Worm (Caenorhabditis elegans) whole organism, L1 larva: ENCODE measurements around the gene nsph-1.1.

ENCODE experiments used
- C04F5.9 ChIP-seq: sonication (generic microtip); optimal IDR thresholded peaks from 2 replicates; lab custom pipeline; 2016; ENCODE audit warnings: missing genetic modification characterization, missing compliant biosample characterization
- C16A3.4 ChIP-seq: fragments of 150-350 bp; optimal IDR thresholded peaks from 2 replicates; lab custom pipeline; 2014; ENCODE audit warnings: missing biosample characterization, missing genetic modification characterization
- F16B12.6 ChIP-seq: fragments of 150-350 bp; optimal IDR thresholded peaks from 2 replicates; lab custom pipeline; 2014; ENCODE audit warnings: missing biosample characterization, missing genetic modification characterization
- Y116A8C.19 ChIP-seq: sonication (generic microtip); optimal IDR thresholded peaks from 2 replicates; lab custom pipeline; 2016; ENCODE audit warnings: missing compliant biosample characterization, missing genetic modification characterization, borderline replicate concordance
- alr-1 ChIP-seq: fragments of 200-800 bp; sonication (Bioruptor generic); optimal IDR thresholded peaks from 2 replicates; lab custom pipeline; 2018; ENCODE audit warnings: borderline replicate concordance, mild to moderate bottlenecking, missing genetic modification characterization, missing compliant biosample characterization
- ama-1 ChIP-seq: fragments of 150-350 bp; optimal IDR thresholded peaks from 2 replicates; lab custom pipeline; 2014
- ceh-8 ChIP-seq: fragments of 200-800 bp; sonication (Bioruptor generic); optimal IDR thresholded peaks from 2 replicates; lab custom pipeline; 2018; ENCODE audit warnings: mild to moderate bottlenecking, missing genetic modification characterization, moderate library complexity, missing compliant biosample characterization
- ceh-82 ChIP-seq, 3 experiments: fragments of 150-350 bp in 1 of 3; sonication (generic microtip) in 2 of 3; optimal IDR thresholded peaks; 2 replicates each; lab custom pipeline; 2014 to 2017; ENCODE audit warnings: missing biosample characterization in 3 of 3, missing genetic modification characterization in 3 of 3
- dpl-1 ChIP-seq, 3 experiments: fragments of 150-350 bp in 2 of 3; sonication (generic microtip) in 1 of 3; optimal IDR thresholded peaks; 2 replicates each; lab custom pipeline; 2014 to 2017; ENCODE audit warnings: missing biosample characterization in 3 of 3, missing genetic modification characterization in 3 of 3, missing genetic modification reagents in 3 of 3
- dsc-1 ChIP-seq: sonication (generic microtip); optimal IDR thresholded peaks from 2 replicates; lab custom pipeline; 2016; ENCODE audit warnings: mild to moderate bottlenecking, missing genetic modification characterization, missing compliant biosample characterization
- efl-1 ChIP-seq, 4 experiments: fragments of 150-350 bp; optimal IDR thresholded peaks in 3 of 4; peaks in 1 of 4; 1 replicate in 1 of 4; 2 replicates in 3 of 4; lab custom pipeline; 2014; ENCODE audit warnings: missing biosample characterization in 2 of 4, missing genetic modification characterization in 2 of 4, missing genetic modification reagents in 2 of 4
- efl-3 ChIP-seq: fragments of 200-800 bp; sonication (Bioruptor generic); optimal IDR thresholded peaks from 2 replicates; lab custom pipeline; 2018; ENCODE audit warnings: mild to moderate bottlenecking, missing genetic modification characterization, missing compliant biosample characterization
- egl-13 ChIP-seq: sonication (generic microtip); optimal IDR thresholded peaks from 2 replicates; lab custom pipeline; 2016; ENCODE audit warnings: missing genotype, missing genetic modification reagents, missing genetic modification characterization, missing compliant biosample characterization
- egl-27 ChIP-seq, 2 experiments: fragments of 150-350 bp in 1 of 2; sonication (generic microtip); optimal IDR thresholded peaks; 3 replicates each; lab custom pipeline; 2017 to 2018; ENCODE audit warnings: missing biosample characterization in 2 of 2, missing genetic modification characterization in 2 of 2, missing genetic modification reagents in 2 of 2
- fkh-4 ChIP-seq: sonication (generic microtip); optimal IDR thresholded peaks from 2 replicates; lab custom pipeline; 2016; ENCODE audit warnings: missing compliant biosample characterization, missing genetic modification characterization, borderline replicate concordance
- fkh-8 ChIP-seq: sonication (generic microtip); optimal IDR thresholded peaks from 2 replicates; lab custom pipeline; 2016; ENCODE audit warnings: mild to moderate bottlenecking, missing genetic modification characterization, missing compliant biosample characterization
- fos-1 ChIP-seq: fragments of 150-350 bp; optimal IDR thresholded peaks from 2 replicates; lab custom pipeline; 2014; ENCODE audit warnings: missing biosample characterization, missing genetic modification characterization
- hpl-2 ChIP-seq: fragments of 150-350 bp; optimal IDR thresholded peaks from 2 replicates; lab custom pipeline; 2014; ENCODE audit warnings: missing biosample characterization, missing genetic modification reagents, missing genetic modification characterization
- jun-1 ChIP-seq: fragments of 150-350 bp; optimal IDR thresholded peaks from 2 replicates; lab custom pipeline; 2014; ENCODE audit warnings: missing biosample characterization, missing genetic modification reagents, missing genetic modification characterization
- lin-14 ChIP-seq: fragments of 200-800 bp; sonication (Bioruptor generic); optimal IDR thresholded peaks from 2 replicates; lab custom pipeline; 2018; ENCODE audit warnings: mild to moderate bottlenecking, missing genetic modification characterization, moderate library complexity, missing compliant biosample characterization
- lin-35 ChIP-seq, 2 experiments: fragments of 150-350 bp; optimal IDR thresholded peaks; 2 replicates each; lab custom pipeline; 2014; ENCODE audit warnings: missing biosample characterization in 2 of 2, missing genetic modification characterization in 2 of 2, missing genetic modification reagents in 2 of 2
- lsy-2 ChIP-seq, 2 experiments: fragments of 150-350 bp; optimal IDR thresholded peaks; 2 replicates each; lab custom pipeline; 2014; ENCODE audit warnings: missing biosample characterization in 2 of 2, missing genetic modification characterization in 2 of 2
- mab-9 ChIP-seq: fragments of 200-800 bp; sonication (Bioruptor generic); IDR thresholded peaks from 2 replicates; pipeline ENCODE4 v1.3.6; 2022; ENCODE audit warnings: missing genetic modification reagents, missing genetic modification characterization, missing compliant biosample characterization
- mep-1 ChIP-seq: fragments of 150-350 bp; optimal IDR thresholded peaks from 2 replicates; lab custom pipeline; 2014; ENCODE audit warnings: missing biosample characterization, missing genetic modification characterization
- nhr-12 ChIP-seq: sonication (generic microtip); optimal IDR thresholded peaks from 2 replicates; lab custom pipeline; 2017; ENCODE audit warnings: missing biosample characterization, missing genetic modification characterization
- nhr-237 ChIP-seq: fragments of 150-350 bp; optimal IDR thresholded peaks from 2 replicates; lab custom pipeline; 2014; ENCODE audit warnings: missing biosample characterization, missing genetic modification characterization
- nhr-47 ChIP-seq: sonication (generic microtip); optimal IDR thresholded peaks from 2 replicates; lab custom pipeline; 2016; ENCODE audit warnings: mild to moderate bottlenecking, missing genetic modification characterization, moderate library complexity, missing compliant biosample characterization
- nhr-71 ChIP-seq: sonication (generic microtip); optimal IDR thresholded peaks from 2 replicates; lab custom pipeline; 2016; ENCODE audit warnings: mild to moderate bottlenecking, missing genetic modification characterization, moderate library complexity, missing compliant biosample characterization
- nhr-90 ChIP-seq: sonication (generic microtip); optimal IDR thresholded peaks from 2 replicates; lab custom pipeline; 2016; ENCODE audit warnings: mild to moderate bottlenecking, missing genetic modification characterization, missing compliant biosample characterization; ENCODE audit not compliant: poor library complexity
- pag-3 ChIP-seq: sonication (generic microtip); optimal IDR thresholded peaks from 2 replicates; lab custom pipeline; 2017; ENCODE audit warnings: missing genetic modification characterization, mild to moderate bottlenecking, missing compliant biosample characterization, antibody characterized with exemption, borderline replicate concordance; ENCODE audit not compliant: insufficient read depth
- rnt-1 ChIP-seq: sonication (generic microtip); optimal IDR thresholded peaks from 2 replicates; lab custom pipeline; 2016; ENCODE audit warnings: mild to moderate bottlenecking, missing genetic modification characterization, moderate library complexity, missing compliant biosample characterization
- skn-1 ChIP-seq: fragments of 150-350 bp; optimal IDR thresholded peaks from 2 replicates; lab custom pipeline; 2014; ENCODE audit warnings: missing biosample characterization, missing genetic modification characterization
- snu-23 ChIP-seq: sonication (generic microtip); optimal IDR thresholded peaks from 2 replicates; lab custom pipeline; 2016; ENCODE audit warnings: missing genetic modification characterization, missing compliant biosample characterization
- sox-4 ChIP-seq: sonication (generic microtip); optimal IDR thresholded peaks from 2 replicates; lab custom pipeline; 2016; ENCODE audit warnings: missing genetic modification characterization, missing compliant biosample characterization
- sup-37 ChIP-seq: fragments of 200-800 bp; sonication (Bioruptor generic); optimal IDR thresholded peaks from 2 replicates; lab custom pipeline; 2018; ENCODE audit warnings: mild to moderate bottlenecking, missing genetic modification characterization, missing compliant biosample characterization
- swsn-7 ChIP-seq: sonication (generic microtip); optimal IDR thresholded peaks from 2 replicates; lab custom pipeline; 2016; ENCODE audit warnings: missing genetic modification characterization, missing compliant biosample characterization
- tlp-1 ChIP-seq: fragments of 150-350 bp; optimal IDR thresholded peaks from 2 replicates; lab custom pipeline; 2014; ENCODE audit warnings: missing biosample characterization, missing genetic modification characterization
- unc-30 ChIP-seq: sonication (generic microtip); optimal IDR thresholded peaks from 2 replicates; lab custom pipeline; 2017; ENCODE audit warnings: missing biosample characterization, missing genetic modification characterization
- unc-86 ChIP-seq: sonication (generic microtip); optimal IDR thresholded peaks from 2 replicates; lab custom pipeline; 2016; ENCODE audit warnings: missing genetic modification characterization, missing compliant biosample characterization
- xbp-1 ChIP-seq: sonication (generic microtip); optimal IDR thresholded peaks from 2 replicates; lab custom pipeline; 2016; ENCODE audit warnings: missing genetic modification characterization, missing compliant biosample characterization
- zag-1 ChIP-seq: fragments of 150-350 bp; optimal IDR thresholded peaks from 2 replicates; lab custom pipeline; 2014; ENCODE audit warnings: missing biosample characterization, missing genetic modification characterization
- ztf-11 ChIP-seq, 2 experiments: sonication (generic microtip); optimal IDR thresholded peaks; 2 replicates each; lab custom pipeline; 2016 to 2017; ENCODE audit warnings: missing genetic modification characterization in 2 of 2, missing biosample characterization in 1 of 2, missing compliant biosample characterization in 1 of 2

Gene nsph-1.1

DNA sequence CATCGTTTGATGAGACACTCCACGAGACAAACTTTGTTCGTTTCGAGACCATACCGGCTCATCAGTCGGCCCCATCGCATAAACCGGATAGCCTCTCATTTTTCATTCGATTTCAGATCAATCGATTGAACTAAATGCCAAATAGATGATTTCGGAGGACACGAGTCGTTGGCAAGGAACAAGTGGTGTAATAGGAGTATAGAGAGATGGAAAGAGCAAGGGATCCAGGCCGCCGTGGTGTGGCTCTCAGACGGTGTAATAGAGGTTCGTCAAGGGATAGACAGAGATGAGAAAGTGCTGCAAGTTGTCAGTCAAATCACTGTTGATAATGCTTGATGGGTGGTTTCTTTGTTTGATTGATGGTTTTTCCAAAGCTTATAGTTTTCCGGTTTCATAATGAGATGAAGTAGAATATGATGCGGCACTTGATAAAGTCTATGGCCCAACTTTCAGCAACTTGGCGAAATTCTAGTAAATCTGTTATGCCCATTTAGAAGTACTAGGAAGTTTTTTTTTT is 16.9 kb downstream of the nsph-1.1 start, which contains the start of gene sgn-1:
TSS of gene sgn-1 (minus strand) at position 220 of the 517 bp plus-strand sequence.
- no peak for TF ChIP-seq nhr-12 (tag; lab: Kevin White, UChicago)
- peak; percentile 17 for TF ChIP-seq pag-3 (tag; lab: Kevin White, UChicago)
- no peak for TF ChIP-seq C04F5.9 (tag; lab: Kevin White, UChicago)
- TF ChIP-seq dsc-1 (tag; lab: Kevin White, UChicago), result peak; percentile 24
- TF ChIP-seq rnt-1, result peak; percentile 58
- no peak for TF ChIP-seq Y116A8C.19 (tag; lab: Kevin White, UChicago)
- TF ChIP-seq nhr-71 (tag; lab: Kevin White, UChicago), result peak; percentile 14
- peak; percentile 39 for TF ChIP-seq lin-14 (GFP tag; lab: Kevin White, UChicago)
- TF ChIP-seq sup-37 (GFP tag; lab: Kevin White, UChicago), result no peak
- TF ChIP-seq, all 84 proteins: peak for 5

- TF ChIP-seq zag-1 (tag; lab: Kevin White, UChicago) (peak; percentile 37), efl-1 (optimal IDR thresholded peaks at IDR 0.05; lab: Kevin White, UChicago) (peak; percentile 28 to 57), efl-1 (GFP tag; optimal IDR thresholded peaks at IDR 0.05 in 1 of 2; lab: Kevin White, UChicago) (no peak), rnt-1 (peak; percentile 12), lsy-2 (tag; optimal IDR thresholded peaks at IDR 0.05; lab: Kevin White, UChicago) (peak; percentile 9 to 54), nhr-47 (tag; lab: Kevin White, UChicago) (peak; percentile 27), lin-35 (GFP tag; optimal IDR thresholded peaks at IDR 0.05; lab: Kevin White, UChicago) (peak in 1 of 2 experiments; percentile 26), unc-30 (tag; lab: Kevin White, UChicago) (no peak), mab-9 (GFP tag; lab: Robert Waterston, UW) (no peak), nhr-237 (no peak), dsc-1 (tag; lab: Kevin White, UChicago) (peak; percentile 97), nhr-90 (tag; lab: Kevin White, UChicago) (peak; percentile 19), ceh-82 (tag; optimal IDR thresholded peaks at IDR 0.05; lab: Kevin White, UChicago) (peak in 1 of 3 experiments; percentile 41), nhr-71 (tag; lab: Kevin White, UChicago) (peak; percentile 52), jun-1 (tag; lab: Kevin White, UChicago) (peak; percentile 30), snu-23 (peak; percentile 52), sox-4 (no peak), lin-14 (GFP tag; lab: Kevin White, UChicago) (peak; percentile 62), hpl-2 (GFP tag; lab: Kevin White, UChicago) (no peak), ceh-8 (GFP tag; lab: Kevin White, UChicago) (peak; percentile 10), xbp-1 (tag; lab: Kevin White, UChicago) (peak; percentile 3), alr-1 (tag; lab: Kevin White, UChicago) (no peak), dpl-1 (GFP tag; optimal IDR thresholded peaks at IDR 0.05; lab: Kevin White, UChicago) (peak in 1 of 3 experiments; percentile 26), ama-1 (lab: Kevin White, UChicago) (peak; percentile 79), unc-86 (tag; lab: Kevin White, UChicago) (peak; percentile 30), fkh-4 (tag; lab: Kevin White, UChicago) (peak; percentile 78), egl-13 (tag; lab: Kevin White, UChicago) (peak; percentile 50), efl-3 (GFP tag; lab: Kevin White, UChicago) (no peak), fos-1 (tag; lab: Kevin White, UChicago) (peak; percentile 24), F16B12.6 (tag; lab: Kevin White, UChicago) (peak; percentile 5), tlp-1 (tag; lab: Kevin White, UChicago) (no peak), fkh-8 (peak; percentile 32), skn-1 (tag; lab: Kevin White, UChicago) (peak; percentile 8), mep-1 (tag; lab: Kevin White, UChicago) (peak; percentile 25), ztf-11 (tag; optimal IDR thresholded peaks at IDR 0.05; lab: Kevin White, UChicago) (no peak), swsn-7 (tag; lab: Kevin White, UChicago) (peak; percentile 7), egl-27 (tag; optimal IDR thresholded peaks at IDR 0.05; lab: Kevin White, UChicago) (no peak), C16A3.4 (tag; lab: Kevin White, UChicago) (no peak)
Observed at ce11 chrII:8784235-8784928, 17.8 kb downstream of the nsph-1.1 start.
